Fruit fly (Drosophila melanogaster): Measurements from ENCODE around the gene tal-2A.

dm6 chr3R:13793105-13793978 is 19.6 kb upstream of the tal-2A start:
- no peak for TF ChIP-seq Ets96B (tag; optimal IDR thresholded peaks at IDR 0.05)
- TF ChIP-seq Eip93F (GFP tag; optimal IDR thresholded peaks at IDR 0.05): peak; percentile 70
- peak; percentile 32 for TF ChIP-seq CG8319 (GFP tag; optimal IDR thresholded peaks at IDR 0.05)
- TF ChIP-seq CG16779 (tag; optimal IDR thresholded peaks at IDR 0.05): no peak
- peak; percentile 77 for TF ChIP-seq acj6 (GFP tag; optimal IDR thresholded peaks at IDR 0.05)
- peak; percentile 56 for TF ChIP-seq Blimp-1 (GFP tag; optimal IDR thresholded peaks at IDR 0.05)
- peak; percentile 51 for TF ChIP-seq achi (GFP tag; optimal IDR thresholded peaks at IDR 0.05)
- TF ChIP-seq CG6854 (GFP tag; optimal IDR thresholded peaks at IDR 0.05): no peak
- peak; percentile 47 for TF ChIP-seq Sox15 (GFP tag; optimal IDR thresholded peaks at IDR 0.05)
- no peak for TF ChIP-seq CG9139 (GFP tag; optimal IDR thresholded peaks at IDR 0.05)
- peak; percentile 73 for TF ChIP-seq Sox14 (GFP tag; optimal IDR thresholded peaks at IDR 0.05)
- peak; percentile 88 for TF ChIP-seq Hr39 (GFP tag; optimal IDR thresholded peaks at IDR 0.05)
